Fruit fly (Drosophila melanogaster): ENCODE data around the gene CG7208.
A peak's percentile ranks its signal among the peaks of the same experiment; 100 is the strongest.

The CG7208 gene

DNA sequence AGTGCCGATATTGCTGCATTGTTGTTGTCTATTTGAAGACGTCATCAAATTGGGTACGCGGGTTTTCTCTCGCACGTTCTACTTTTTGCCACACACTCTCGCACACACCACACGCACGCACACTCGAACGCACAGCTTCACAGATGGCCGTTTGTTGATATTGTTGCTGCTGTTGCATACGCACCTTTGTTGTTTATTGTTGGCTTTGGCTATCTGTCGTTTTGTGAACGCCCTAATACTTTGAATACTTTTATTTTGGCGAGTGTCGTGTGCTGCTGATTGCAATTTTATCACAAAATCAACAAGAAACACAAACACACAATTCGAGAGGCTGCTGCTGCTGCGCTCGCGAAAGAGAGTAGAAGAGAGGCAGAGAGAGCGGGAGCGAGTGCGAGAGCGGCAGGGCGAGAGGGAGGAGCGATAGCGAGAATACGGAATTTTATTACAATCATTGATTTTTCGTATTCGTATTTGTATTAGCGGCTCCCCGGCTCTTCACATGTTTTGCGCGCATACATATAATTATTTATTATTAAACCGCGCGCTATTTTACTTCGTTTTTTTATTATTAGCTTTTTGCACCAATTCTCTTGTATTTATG lies 13.1 kb upstream of the CG7208 start (continued):
- TF ChIP-seq danr (GFP tag; IDR thresholded peaks at IDR 0.05) (no peak), ranshi (GFP tag; IDR thresholded peaks at IDR 0.05) (no peak), p53 (GFP tag; optimal IDR thresholded peaks at IDR 0.05) (peak; percentile 26), tgo (GFP tag; IDR thresholded peaks at IDR 0.05) (no peak), CG8281 (tag; optimal IDR thresholded peaks at IDR 0.05) (no peak), Hsf (GFP tag; optimal IDR thresholded peaks at IDR 0.05) (peak; percentile 9), CG7786 (GFP tag; optimal IDR thresholded peaks at IDR 0.05) (no peak), CG11504 (tag; optimal IDR thresholded peaks at IDR 0.05) (peak; percentile 26), vvl (GFP tag; IDR thresholded peaks at IDR 0.05) (no peak), CG13296 (GFP tag; optimal IDR thresholded peaks at IDR 0.05) (peak; percentile 80), jing (GFP tag; optimal IDR thresholded peaks at IDR 0.05) (no peak), usp (GFP tag; optimal IDR thresholded peaks at IDR 0.05) (no peak), CG10431 (GFP tag; optimal IDR thresholded peaks at IDR 0.05) (no peak), pum (GFP tag; optimal IDR thresholded peaks at IDR 0.05) (no peak), ase (GFP tag; IDR thresholded peaks at IDR 0.05) (no peak), Dad (GFP tag; optimal IDR thresholded peaks at IDR 0.05) (peak; percentile 17), CG2678 (tag; optimal IDR thresholded peaks at IDR 0.05) (peak; percentile 47), ERR (GFP tag; optimal IDR thresholded peaks at IDR 0.05) (peak; percentile 41), Asciz (GFP tag; optimal IDR thresholded peaks at IDR 0.05) (peak; percentile 75), z (GFP tag; IDR thresholded peaks at IDR 0.05) (no peak), CG18599 (GFP tag; optimal IDR thresholded peaks at IDR 0.05) (peak; percentile 61), CG16813 (GFP tag; IDR thresholded peaks at IDR 0.05; ENCODE audit: partially characterized antibody) (no peak), CG3407 (GFP tag; optimal IDR thresholded peaks at IDR 0.05) (peak; percentile 55), tll (GFP tag; optimal IDR thresholded peaks at IDR 0.05) (peak in 1 of 2 experiments; percentile 70), CG3838 (GFP tag; optimal IDR thresholded peaks at IDR 0.05) (peak; percentile 64), peb (GFP tag; IDR thresholded peaks at IDR 0.05) (no peak), HLH4C (GFP tag; IDR thresholded peaks at IDR 0.05; ENCODE audit: partially characterized antibody) (no peak), CG12236 (GFP tag; optimal IDR thresholded peaks at IDR 0.05) (peak; percentile 22), Sin3A (optimal IDR thresholded peaks at IDR 0.05) (no peak), sr (GFP tag; IDR thresholded peaks at IDR 0.05) (no peak), CG11247 (GFP tag; IDR thresholded peaks at IDR 0.05) (no peak), CG2202 (tag; optimal IDR thresholded peaks at IDR 0.05) (peak; percentile 61), Nf-YB (GFP tag; optimal IDR thresholded peaks at IDR 0.05) (no peak), Ets97D (GFP tag; optimal IDR thresholded peaks at IDR 0.05) (peak; percentile 25), CG14860 (GFP tag; IDR thresholded peaks at IDR 0.05; ENCODE audit: partially characterized antibody) (no peak), Hr39 (optimal IDR thresholded peaks at IDR 0.05) (no peak), dmrt11E (tag; optimal IDR thresholded peaks at IDR 0.05) (peak; percentile 39), Ravus (GFP tag; IDR thresholded peaks at IDR 0.05) (no peak), CG17829 (tag; optimal IDR thresholded peaks at IDR 0.05) (peak; percentile 26), CG30403 (GFP tag; optimal IDR thresholded peaks at IDR 0.05) (no peak), slou (GFP tag; optimal IDR thresholded peaks at IDR 0.05) (no peak), lola (GFP tag; optimal IDR thresholded peaks at IDR 0.05) (peak in 1 of 3 experiments; percentile 19), inv (GFP tag; IDR thresholded peaks at IDR 0.05; ENCODE audit: partially characterized antibody) (no peak), sima (GFP tag; optimal IDR thresholded peaks at IDR 0.05) (peak; percentile 16), amos (GFP tag; IDR thresholded peaks at IDR 0.05; ENCODE audit: partially characterized antibody) (no peak), CG18619 (GFP tag; optimal IDR thresholded peaks at IDR 0.05) (peak; percentile 6), Pdp1 (GFP tag; optimal IDR thresholded peaks at IDR 0.05) (no peak), twi (tag; optimal IDR thresholded peaks at IDR 0.05) (peak; percentile 27), fd3F (GFP tag; optimal IDR thresholded peaks at IDR 0.05) (no peak), Elba2 (GFP tag; optimal IDR thresholded peaks at IDR 0.05) (peak; percentile 36)
